Worm (Caenorhabditis elegans) whole organism, young adult: Measurements from ENCODE around the gene C08B6.14.

ENCODE experiments used
- B0019.2 ChIP-seq: fragments of 200-800 bp; sonication (Bioruptor generic); conservative IDR thresholded peaks from 2 replicates; pipeline ENCODE4 v1.3.6; 2022; ENCODE audit warnings: missing genetic modification reagents, missing genetic modification characterization, missing compliant biosample characterization
- cebp-1 ChIP-seq, 2 experiments: fragments of 200-800 bp in 1 of 2; sonication (Bioruptor generic) in 1 of 2; sonication (generic microtip) in 1 of 2; IDR thresholded peaks in 1 of 2; optimal IDR thresholded peaks in 1 of 2; 2 replicates each; pipeline versions ENCODE4 v1.3.6 to Lab custom; 2017 to 2022; ENCODE audit warnings: missing compliant biosample characterization in 2 of 2, missing genetic modification characterization in 2 of 2, mild to moderate bottlenecking in 1 of 2, missing genetic modification reagents in 1 of 2, moderate library complexity in 1 of 2
- him-1 ChIP-seq: sonication (generic microtip); optimal IDR thresholded peaks from 2 replicates; lab custom pipeline; 2016; ENCODE audit warnings: missing genotype, missing genetic modification reagents, missing genetic modification characterization, missing compliant biosample characterization
- madf-6 ChIP-seq: fragments of 200-800 bp; sonication (Bioruptor generic); IDR thresholded peaks from 2 replicates; pipeline ENCODE4 v1.3.6; 2022; ENCODE audit warnings: missing genetic modification reagents, missing genetic modification characterization, missing compliant biosample characterization
- nfya-1 ChIP-seq: sonication (generic microtip); optimal IDR thresholded peaks from 2 replicates; lab custom pipeline; 2017; ENCODE audit warnings: antibody characterized with exemption, missing compliant biosample characterization, missing genetic modification characterization, borderline replicate concordance; ENCODE audit not compliant: insufficient read depth
- nfya-2 ChIP-seq: fragments of 200-800 bp; sonication (Bioruptor generic); IDR thresholded peaks from 2 replicates; pipeline ENCODE4 v1.3.6; 2022; ENCODE audit warnings: missing genetic modification reagents, missing genetic modification characterization, missing compliant biosample characterization
- nhr-179 ChIP-seq: sonication (generic microtip); optimal IDR thresholded peaks from 2 replicates; lab custom pipeline; 2016; ENCODE audit warnings: mild to moderate bottlenecking, missing genetic modification characterization, missing compliant biosample characterization
- pha-4 ChIP-seq: fragments of 150-350 bp; sonication (generic microtip); optimal IDR thresholded peaks from 2 replicates; lab custom pipeline; 2014; ENCODE audit warnings: missing biosample characterization, missing genetic modification reagents, missing genetic modification characterization
- sdz-38 ChIP-seq: sonication (generic microtip); optimal IDR thresholded peaks from 2 replicates; lab custom pipeline; 2016; ENCODE audit warnings: missing genotype, missing genetic modification characterization, missing compliant biosample characterization
- unc-62 ChIP-seq: fragments of 150-350 bp; optimal IDR thresholded peaks from 2 replicates; lab custom pipeline; 2014; ENCODE audit warnings: missing biosample characterization, missing genetic modification reagents, missing genetic modification characterization
- zfh-2 ChIP-seq: fragments of 200-800 bp; sonication (Bioruptor generic); conservative IDR thresholded peaks from 2 replicates; pipeline ENCODE4 v1.3.6; 2022; ENCODE audit warnings: missing genetic modification reagents, missing genetic modification characterization, missing compliant biosample characterization

DNA sequence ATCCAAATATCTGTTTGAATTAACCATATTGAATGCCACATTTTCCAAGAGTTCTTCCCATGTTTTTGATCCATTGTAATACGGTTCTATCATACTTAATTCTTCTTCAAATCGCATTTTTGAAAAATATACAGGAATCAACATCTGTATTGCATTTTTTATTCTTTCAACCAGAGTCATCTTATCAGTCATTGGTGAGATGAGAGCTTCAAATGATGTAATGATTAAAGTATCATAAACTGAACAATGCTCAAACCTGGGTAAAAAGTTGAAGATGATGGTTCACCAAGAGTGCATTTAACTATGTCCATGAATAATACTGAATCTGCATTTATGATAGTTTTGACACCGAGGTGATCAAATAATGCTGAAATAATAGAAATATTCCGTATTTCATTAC, 2.0 kb upstream of the C08B6.14 start:
- no peak for TF ChIP-seq B0019.2 (GFP tag; lab: Robert Waterston, UW)
- no peak for TF ChIP-seq unc-62 (GFP tag; lab: Kevin White, UChicago)
- no peak for TF ChIP-seq pha-4
- no peak for TF ChIP-seq cebp-1 (GFP tag; IDR thresholded peaks at IDR 0.05; lab: Robert Waterston, UW)
- no peak for TF ChIP-seq cebp-1 (tag; optimal IDR thresholded peaks at IDR 0.05; lab: Kevin White, UChicago)
- no peak for TF ChIP-seq nfya-1 (tag; lab: Kevin White, UChicago)
- no peak for TF ChIP-seq madf-6 (GFP tag; lab: Robert Waterston, UW)
- TF ChIP-seq nfya-2 (GFP tag; lab: Robert Waterston, UW) = no peak
- no peak for TF ChIP-seq nhr-179
- TF ChIP-seq him-1 (tag; lab: Kevin White, UChicago) = no peak
- no peak for TF ChIP-seq zfh-2
- no peak for TF ChIP-seq sdz-38 (tag; lab: Kevin White, UChicago)
